Worm (Caenorhabditis elegans) whole organism, late embryonic: ENCODE results near the gene col-89.

Source experiments
- C38D4.7 ChIP-seq: fragments of 200-800 bp; sonication (Bioruptor generic); optimal IDR thresholded peaks from 2 replicates; lab custom pipeline; 2018; ENCODE audit warnings: mild to moderate bottlenecking, missing genetic modification characterization, moderate library complexity, missing compliant biosample characterization
- ama-1 ChIP-seq: fragments of 150-350 bp; optimal IDR thresholded peaks from 2 replicates; lab custom pipeline; 2014
- ceh-9 ChIP-seq: sonication (generic microtip); optimal IDR thresholded peaks from 2 replicates; lab custom pipeline; 2016; ENCODE audit warnings: mild to moderate bottlenecking, missing genetic modification characterization, inconsistent platforms, missing compliant biosample characterization
- dmd-4 ChIP-seq: sonication (generic microtip); optimal IDR thresholded peaks from 2 replicates; lab custom pipeline; 2016; ENCODE audit warnings: borderline replicate concordance, missing genetic modification characterization, missing compliant biosample characterization
- gmeb-2 ChIP-seq: sonication (generic microtip); optimal IDR thresholded peaks from 2 replicates; lab custom pipeline; 2016; ENCODE audit warnings: missing genetic modification characterization, inconsistent platforms, missing compliant biosample characterization
- mec-3 ChIP-seq: sonication (generic microtip); optimal IDR thresholded peaks from 2 replicates; lab custom pipeline; 2016; ENCODE audit warnings: borderline replicate concordance, missing genetic modification characterization, missing compliant biosample characterization
- nfya-1 ChIP-seq: sonication (generic microtip); optimal IDR thresholded peaks from 2 replicates; lab custom pipeline; 2017; ENCODE audit warnings: missing genetic modification characterization, mild to moderate bottlenecking, missing compliant biosample characterization, antibody characterized with exemption, moderate library complexity
- nhr-11 ChIP-seq: fragments of 150-350 bp; optimal IDR thresholded peaks from 2 replicates; lab custom pipeline; 2014; ENCODE audit warnings: missing biosample characterization, missing genetic modification characterization
- pag-3 ChIP-seq: sonication (generic microtip); optimal IDR thresholded peaks from 2 replicates; lab custom pipeline; 2016; ENCODE audit warnings: missing compliant biosample characterization, missing genetic modification characterization, borderline replicate concordance
- pha-4 ChIP-seq: fragments of 150-350 bp; optimal IDR thresholded peaks from 2 replicates; lab custom pipeline; 2018; ENCODE audit warnings: missing biosample characterization, missing genetic modification reagents, missing genetic modification characterization
- pqm-1 ChIP-seq: sonication (generic microtip); optimal IDR thresholded peaks from 2 replicates; lab custom pipeline; 2016; ENCODE audit warnings: missing genetic modification characterization, missing compliant biosample characterization
- sdc-2 ChIP-seq: sonication (generic microtip); optimal IDR thresholded peaks from 2 replicates; lab custom pipeline; 2016; ENCODE audit warnings: missing genotype, missing genetic modification characterization, missing compliant biosample characterization
- tbx-2 ChIP-seq: sonication (generic microtip); optimal IDR thresholded peaks from 2 replicates; lab custom pipeline; 2016; ENCODE audit warnings: missing genetic modification characterization, missing compliant biosample characterization
- unc-42 ChIP-seq: sonication (generic microtip); optimal IDR thresholded peaks from 2 replicates; lab custom pipeline; 2016; ENCODE audit warnings: missing genotype, missing genetic modification characterization, missing compliant biosample characterization

DNA sequence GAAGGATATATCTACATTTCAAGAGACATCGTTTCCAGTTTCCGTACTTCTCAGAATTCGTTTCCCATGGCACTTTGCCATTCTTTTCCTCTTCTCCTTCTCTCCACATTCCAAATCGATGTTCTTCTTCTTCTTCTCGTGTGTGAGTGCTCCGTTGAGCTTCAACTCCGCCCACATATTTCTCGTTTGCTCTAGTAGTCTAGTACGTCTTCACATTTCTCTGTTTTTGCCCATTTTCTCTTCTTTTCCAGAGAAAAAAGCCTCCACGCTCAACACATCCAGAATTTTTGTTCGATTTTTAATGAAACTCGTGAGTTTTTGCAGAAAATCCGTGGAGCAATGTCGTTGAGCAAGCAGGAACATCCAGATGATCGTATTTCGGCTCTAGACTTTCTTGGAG lies 39.0 kb upstream of the col-89 start, which contains the start of gene T04A8.18:
- TF ChIP-seq ama-1 (lab: Kevin White, UChicago) (no peak), pha-4 (tag; lab: Kevin White, UChicago) (no peak), pqm-1 (tag; lab: Kevin White, UChicago) (no peak), tbx-2 (no peak), gmeb-2 (tag; lab: Kevin White, UChicago) (no peak), nfya-1 (tag; lab: Kevin White, UChicago) (no peak), pag-3 (tag; lab: Kevin White, UChicago) (no peak), unc-42 (tag; lab: Kevin White, UChicago) (no peak), C38D4.7 (no peak), nhr-11 (tag; lab: Kevin White, UChicago) (no peak), ceh-9 (tag; lab: Kevin White, UChicago) (no peak), mec-3 (tag; lab: Kevin White, UChicago) (no peak), sdc-2 (tag; lab: Kevin White, UChicago) (no peak), dmd-4 (tag; lab: Kevin White, UChicago) (no peak)
